Worm (Caenorhabditis elegans): ENCODE data around the gene anp-1.

Gene anp-1

DNA sequence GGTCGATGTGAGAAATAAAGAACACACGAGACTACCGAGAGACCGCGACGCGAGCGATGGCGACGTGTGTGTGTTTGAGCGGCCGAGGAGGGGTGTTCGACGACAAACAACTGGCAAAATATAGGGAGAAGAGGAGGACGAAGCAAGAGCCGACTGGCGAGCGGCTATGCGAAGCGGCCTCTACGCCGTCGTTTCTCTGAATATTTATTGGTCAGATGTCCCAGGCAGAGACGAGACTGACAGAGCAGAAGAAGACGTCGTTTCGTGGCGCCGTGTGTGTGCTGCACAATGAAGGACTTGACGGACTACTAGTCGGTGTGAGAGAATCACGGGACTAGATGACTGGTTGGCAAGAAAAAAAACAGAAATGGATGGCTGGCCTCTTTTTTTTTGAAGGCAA lies 40.1 kb upstream of the anp-1 start (continued):
- no peak for TF ChIP-seq elt-3 (tag; optimal IDR thresholded peaks at IDR 0.05)
- TF ChIP-seq ZK546.5 (tag; optimal IDR thresholded peaks at IDR 0.05): no peak
- no peak for TF ChIP-seq nhr-77 (tag; optimal IDR thresholded peaks at IDR 0.05)
- no peak for TF ChIP-seq ama-1 (optimal IDR thresholded peaks at IDR 0.05)
- TF ChIP-seq nhr-23 (tag; optimal IDR thresholded peaks at IDR 0.05): no peak
- TF ChIP-seq F13H6.1 (tag; optimal IDR thresholded peaks at IDR 0.05): peak; percentile 35
- no peak for TF ChIP-seq nhr-11 (tag; optimal IDR thresholded peaks at IDR 0.05)
- TF ChIP-seq fos-1 (tag; optimal IDR thresholded peaks at IDR 0.05): no peak
- TF ChIP-seq unc-39 (tag; optimal IDR thresholded peaks at IDR 0.05): no peak
- no peak for TF ChIP-seq egl-27 (tag; optimal IDR thresholded peaks at IDR 0.05)
- no peak for TF ChIP-seq ztf-4 (tag; optimal IDR thresholded peaks at IDR 0.05)
- TF ChIP-seq ceh-16 (tag; optimal IDR thresholded peaks at IDR 0.05): no peak
- no peak for TF ChIP-seq nhr-12 (tag; optimal IDR thresholded peaks at IDR 0.05)
- TF ChIP-seq nhr-25 (tag; optimal IDR thresholded peaks at IDR 0.05): no peak
- TF ChIP-seq lin-13 (GFP tag; optimal IDR thresholded peaks at IDR 0.05): no peak

- TF ChIP-seq egl-27 (tag; optimal IDR thresholded peaks at IDR 0.05) (no peak), nhr-129 (tag; optimal IDR thresholded peaks at IDR 0.05) (peak; percentile 57), alr-1 (tag; optimal IDR thresholded peaks at IDR 0.05) (no peak), fos-1 (tag; optimal IDR thresholded peaks at IDR 0.05) (peak; percentile 54)
Observed at ce11 chrV:12819792-12820453, 39.3 kb upstream of the anp-1 start, which contains the start of the genes ZC443.4 and ugt-18. ZC443.4 (minus strand) TSS chrV:12819886. ugt-18 (plus strand) TSS chrV:12820260.

DNA sequence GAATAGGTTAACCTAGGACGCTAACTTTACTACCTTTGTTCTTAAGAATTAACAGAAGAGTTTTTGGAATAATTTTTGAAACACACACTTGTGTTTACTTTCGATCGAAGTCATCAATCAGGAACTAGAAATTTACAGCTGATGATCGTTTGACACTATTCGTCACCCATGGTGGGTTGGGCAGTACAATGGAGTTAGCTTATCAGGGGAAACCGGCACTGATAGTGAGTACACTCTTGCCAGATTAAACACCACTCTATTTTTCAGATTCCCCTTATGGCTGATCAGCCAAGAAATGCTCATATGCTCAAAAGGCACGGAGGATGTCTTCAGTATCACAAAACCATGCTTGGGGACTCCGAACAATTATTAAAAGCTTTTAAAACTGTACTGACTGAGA lies 37.2 kb upstream of the anp-1 start:
- peak; percentile 68 for TF ChIP-seq fos-1 (tag; optimal IDR thresholded peaks at IDR 0.05)
- TF ChIP-seq sma-9 (GFP tag; optimal IDR thresholded peaks at IDR 0.05): no peak
- no peak for TF ChIP-seq sma-9 (tag; optimal IDR thresholded peaks at IDR 0.05)

- TF ChIP-seq fos-1 (tag; optimal IDR thresholded peaks at IDR 0.05) (peak; percentile 52), sma-9 (GFP tag; optimal IDR thresholded peaks at IDR 0.05) (peak; percentile 15), sma-9 (tag; optimal IDR thresholded peaks at IDR 0.05) (no peak), gmeb-1 (tag; optimal IDR thresholded peaks at IDR 0.05) (peak; percentile 5), snpc-4 (tag; optimal IDR thresholded peaks at IDR 0.05) (no peak), aly-2 (tag; optimal IDR thresholded peaks at IDR 0.05) (no peak), unc-55 (GFP tag; optimal IDR thresholded peaks at IDR 0.05) (no peak)
Observed at ce11 chrV:12824777-12825176, 34.5 kb upstream of the anp-1 start, which contains the start of gene ugt-16. ugt-16 (plus strand) TSS chrV:12825024.

- TF ChIP-seq nhr-77 (tag; optimal IDR thresholded peaks at IDR 0.05) (no peak), ceh-82 (tag; optimal IDR thresholded peaks at IDR 0.05) (no peak), gmeb-1 (tag; optimal IDR thresholded peaks at IDR 0.05) (no peak), ztf-1 (GFP tag; conservative IDR thresholded peaks at IDR 0.05) (no peak), ceh-16 (tag; optimal IDR thresholded peaks at IDR 0.05) (no peak), unc-55 (GFP tag; optimal IDR thresholded peaks at IDR 0.05) (no peak), lsy-2 (tag; optimal IDR thresholded peaks at IDR 0.05) (no peak), lin-39 (tag; optimal IDR thresholded peaks at IDR 0.05) (no peak), zag-1 (tag; optimal IDR thresholded peaks at IDR 0.05) (no peak), ZK546.5 (tag; optimal IDR thresholded peaks at IDR 0.05) (no peak), mab-5 (tag; optimal IDR thresholded peaks at IDR 0.05) (no peak), dmd-4 (tag; optimal IDR thresholded peaks at IDR 0.05) (no peak), nhr-25 (tag; optimal IDR thresholded peaks at IDR 0.05) (no peak), fos-1 (tag; optimal IDR thresholded peaks at IDR 0.05) (no peak)
Observed at ce11 chrV:12827219-12827618, 32.0 kb upstream of the anp-1 start, which contains the start of gene ugt-15. ugt-15 (plus strand) TSS chrV:12827519.

DNA sequence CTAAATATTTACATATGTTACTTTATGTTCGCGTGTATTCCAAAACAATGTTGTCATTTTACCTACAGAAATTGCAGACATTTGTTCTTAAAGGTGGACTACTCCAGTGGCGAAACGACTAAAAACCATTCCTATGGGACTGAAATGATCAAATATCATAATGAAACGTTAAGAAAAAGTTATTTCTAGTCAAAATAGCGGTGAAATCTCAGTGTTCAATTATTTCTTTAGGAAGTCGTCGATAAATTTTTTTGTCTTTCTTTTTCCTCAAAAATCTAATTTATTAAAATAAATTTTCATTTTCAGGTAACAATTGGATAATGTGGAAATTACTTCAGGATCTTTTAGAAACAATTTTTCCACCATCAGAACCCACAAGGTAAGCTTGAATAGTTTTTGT lies 23.9 kb upstream of the anp-1 start, which contains the start of gene C44H9.4:
Gene C44H9.4 (plus strand): TSS at position 301 of the 400 bp plus-strand sequence.
- TF ChIP-seq ztf-11 (tag; optimal IDR thresholded peaks at IDR 0.05): no peak
- TF ChIP-seq nhr-11 (tag; optimal IDR thresholded peaks at IDR 0.05): no peak
- no peak for TF ChIP-seq ztf-4 (tag; optimal IDR thresholded peaks at IDR 0.05)
- TF ChIP-seq unc-62 (GFP tag; optimal IDR thresholded peaks at IDR 0.05): no peak
- TF ChIP-seq ZK546.5 (tag; optimal IDR thresholded peaks at IDR 0.05): no peak
- TF ChIP-seq unc-39 (tag; optimal IDR thresholded peaks at IDR 0.05): no peak
- no peak for TF ChIP-seq nhr-10 (tag; optimal IDR thresholded peaks at IDR 0.05)
- TF ChIP-seq lin-39 (tag; optimal IDR thresholded peaks at IDR 0.05): no peak
